Fruit fly (Drosophila melanogaster): ENCODE results near the gene alpha4GT1.

Gene alpha4GT1

DNA sequence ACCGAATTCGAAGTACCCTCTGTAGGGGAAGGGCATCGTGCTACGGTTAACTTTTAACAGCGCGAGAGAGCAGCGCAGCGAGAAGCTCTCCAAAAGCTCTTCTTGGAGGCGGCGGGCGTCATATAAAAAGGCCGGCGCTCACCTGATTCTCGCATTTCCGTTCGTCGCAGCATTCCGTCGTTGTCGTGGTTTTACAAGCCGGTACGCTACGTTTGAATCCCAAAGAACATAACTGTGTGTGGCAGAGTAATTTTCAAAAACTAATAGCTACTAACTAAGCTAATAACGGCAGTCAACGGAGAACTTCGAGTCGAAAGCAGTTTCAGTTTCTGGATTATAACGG lies 33.5 kb upstream of the alpha4GT1 start, which contains the start of gene FASN1 (continued):
- TF ChIP-seq Rel (GFP tag; optimal IDR thresholded peaks at IDR 0.05), result no peak
- TF ChIP-seq Rel (tag; optimal IDR thresholded peaks at IDR 0.05), result peak; percentile 47
- TF ChIP-seq HLH106 (tag; optimal IDR thresholded peaks at IDR 0.05), result peak; percentile 29
- TF ChIP-seq dl (GFP tag; optimal IDR thresholded peaks at IDR 0.05; ENCODE audit: insufficient read depth in 1 of 2, partially characterized antibody in 2 of 2), result no peak
- no peak for TF ChIP-seq sage (GFP tag; optimal IDR thresholded peaks at IDR 0.05)
- peak; percentile 26 for TF ChIP-seq rgr (GFP tag; optimal IDR thresholded peaks at IDR 0.05)
- no peak for TF ChIP-seq CG9705 (GFP tag; optimal IDR thresholded peaks at IDR 0.05)
- TF ChIP-seq Myc (optimal IDR thresholded peaks at IDR 0.05), result no peak
- TF ChIP-seq br (GFP tag; optimal IDR thresholded peaks at IDR 0.05), result peak; percentile 17
- peak; percentile 27 for TF ChIP-seq Sp1 (GFP tag; optimal IDR thresholded peaks at IDR 0.05)

DNA sequence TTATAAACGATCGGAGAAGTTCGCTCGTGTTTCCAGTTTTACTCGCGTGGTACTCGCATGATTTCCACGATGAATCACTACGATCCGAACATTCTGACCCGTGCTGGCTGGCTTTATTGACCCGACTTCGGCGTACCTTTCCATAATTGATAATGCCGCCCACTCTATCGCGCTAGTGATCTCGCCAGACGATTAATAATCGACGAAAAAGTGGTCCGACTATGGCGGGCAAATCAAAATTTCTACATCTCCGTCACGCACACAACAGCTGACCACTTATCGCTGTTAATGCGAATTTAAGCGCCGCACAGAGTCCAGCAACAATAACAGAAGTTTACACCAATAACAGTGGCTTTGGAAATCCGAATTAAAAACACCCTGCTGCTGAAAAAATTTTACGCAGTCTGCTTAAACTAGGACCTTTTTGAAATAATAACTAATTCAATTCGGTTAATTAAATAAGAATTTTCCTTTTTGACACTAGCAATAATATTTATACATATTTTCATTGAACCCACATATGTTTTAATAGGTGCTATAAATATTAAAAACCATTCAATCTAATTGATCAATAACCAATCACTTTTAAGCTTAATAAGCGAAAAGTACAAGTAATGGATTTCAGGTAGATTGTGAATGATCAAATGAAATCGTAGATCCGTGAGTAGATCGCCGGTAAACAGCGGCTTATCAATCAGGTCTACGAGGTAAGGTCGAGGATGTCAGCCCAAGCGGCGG lies 32.9 kb upstream of the alpha4GT1 start:
- TF ChIP-seq woc (GFP tag; optimal IDR thresholded peaks at IDR 0.05), result peak; percentile 95
- TF ChIP-seq Dfd (GFP tag; optimal IDR thresholded peaks at IDR 0.05), result no peak
- no peak for TF ChIP-seq usp (GFP tag; optimal IDR thresholded peaks at IDR 0.05)
- TF ChIP-seq sv (GFP tag; optimal IDR thresholded peaks at IDR 0.05), result peak; percentile 60
- TF ChIP-seq dmrt93B (GFP tag; optimal IDR thresholded peaks at IDR 0.05), result peak; percentile 55
- no peak for TF ChIP-seq jim (GFP tag; optimal IDR thresholded peaks at IDR 0.05)
- no peak for TF ChIP-seq lola (GFP tag; optimal IDR thresholded peaks at IDR 0.05)
- no peak for TF ChIP-seq N (GFP tag; optimal IDR thresholded peaks at IDR 0.05)
- no peak for TF ChIP-seq dl (GFP tag; optimal IDR thresholded peaks at IDR 0.05; ENCODE audit: insufficient read depth in 1 of 2, partially characterized antibody in 2 of 2)
- no peak for TF ChIP-seq Myc (optimal IDR thresholded peaks at IDR 0.05)
- TF ChIP-seq Hnf4 (GFP tag; optimal IDR thresholded peaks at IDR 0.05), result no peak
- no peak for TF ChIP-seq GATAd (GFP tag; optimal IDR thresholded peaks at IDR 0.05)
- peak; percentile 67 for TF ChIP-seq OdsH (GFP tag; optimal IDR thresholded peaks at IDR 0.05)
- TF ChIP-seq Rel (GFP tag; optimal IDR thresholded peaks at IDR 0.05), result no peak
- TF ChIP-seq Rel (tag; optimal IDR thresholded peaks at IDR 0.05), result peak; percentile 24
- TF ChIP-seq Mio (GFP tag; optimal IDR thresholded peaks at IDR 0.05), result no peak
- peak; percentile 16 for TF ChIP-seq sage (GFP tag; optimal IDR thresholded peaks at IDR 0.05)
- TF ChIP-seq psq (GFP tag; optimal IDR thresholded peaks at IDR 0.05), result peak; percentile 51
- TF ChIP-seq Hr83 (GFP tag; optimal IDR thresholded peaks at IDR 0.05; ENCODE audit: poor library complexity, severe bottlenecking), result no peak
- no peak for TF ChIP-seq CrebA (GFP tag; optimal IDR thresholded peaks at IDR 0.05; ENCODE audit: borderline replicate concordance)
- TF ChIP-seq Jra (GFP tag; optimal IDR thresholded peaks at IDR 0.05), result no peak
- TF ChIP-seq dsf (GFP tag; optimal IDR thresholded peaks at IDR 0.05; ENCODE audit: borderline replicate concordance), result no peak
- no peak for TF ChIP-seq brk (GFP tag; optimal IDR thresholded peaks at IDR 0.05)
- TF ChIP-seq CG32264 (GFP tag; optimal IDR thresholded peaks at IDR 0.05), result no peak
- TF ChIP-seq Sp1 (GFP tag; optimal IDR thresholded peaks at IDR 0.05), result peak; percentile 66
- peak; percentile 38 for TF ChIP-seq h (GFP tag; optimal IDR thresholded peaks at IDR 0.05)
- TF ChIP-seq tai (GFP tag; optimal IDR thresholded peaks at IDR 0.05), result no peak
- TF ChIP-seq pan (optimal IDR thresholded peaks at IDR 0.05), result no peak
- peak; percentile 47 for TF ChIP-seq rgr (GFP tag; optimal IDR thresholded peaks at IDR 0.05)
- TF ChIP-seq ey (GFP tag; optimal IDR thresholded peaks at IDR 0.05), result peak; percentile 58
- TF ChIP-seq Vsx2 (GFP tag; optimal IDR thresholded peaks at IDR 0.05; ENCODE audit: partially characterized antibody), result no peak
- TF ChIP-seq Abd-B (GFP tag; optimal IDR thresholded peaks at IDR 0.05), result no peak
- peak; percentile 53 for TF ChIP-seq br (GFP tag; optimal IDR thresholded peaks at IDR 0.05)
- TF ChIP-seq HLH106 (tag; optimal IDR thresholded peaks at IDR 0.05), result peak; percentile 26
- no peak for TF ChIP-seq Dif (GFP tag; optimal IDR thresholded peaks at IDR 0.05; ENCODE audit: partially characterized antibody)
- peak; percentile 72 for TF ChIP-seq fru (GFP tag; optimal IDR thresholded peaks at IDR 0.05)
- peak; percentile 33 for TF ChIP-seq CG9705 (GFP tag; optimal IDR thresholded peaks at IDR 0.05)
- no peak for TF ChIP-seq Hr78 (GFP tag; optimal IDR thresholded peaks at IDR 0.05)
- peak in 1 of 2 experiments; percentile 70 for TF ChIP-seq foxo (GFP tag; optimal IDR thresholded peaks at IDR 0.05)

Data from whole organism, wandering third instar larva.